Fruit fly (Drosophila melanogaster): ENCODE results near the gene CG14309.

- no peak for TF ChIP-seq CG7368 (GFP tag; optimal IDR thresholded peaks at IDR 0.05)
- TF ChIP-seq OdsH (GFP tag; optimal IDR thresholded peaks at IDR 0.05), result no peak
- TF ChIP-seq topi (GFP tag; optimal IDR thresholded peaks at IDR 0.05), result no peak
- no peak for TF ChIP-seq pdm3 (GFP tag; optimal IDR thresholded peaks at IDR 0.05)
- TF ChIP-seq Hr4 (GFP tag; optimal IDR thresholded peaks at IDR 0.05), result no peak
- TF ChIP-seq CG6854 (GFP tag; optimal IDR thresholded peaks at IDR 0.05), result no peak
- no peak for TF ChIP-seq dac (GFP tag; optimal IDR thresholded peaks at IDR 0.05)
- no peak for TF ChIP-seq CG6808 (GFP tag; optimal IDR thresholded peaks at IDR 0.05)
- no peak for TF ChIP-seq Sox102F (GFP tag; optimal IDR thresholded peaks at IDR 0.05)
- no peak for TF ChIP-seq esn (GFP tag; optimal IDR thresholded peaks at IDR 0.05)
- no peak for TF ChIP-seq CG16779 (tag; optimal IDR thresholded peaks at IDR 0.05)
- TF ChIP-seq cyc (GFP tag; optimal IDR thresholded peaks at IDR 0.05), result no peak
- TF ChIP-seq net (GFP tag; optimal IDR thresholded peaks at IDR 0.05), result no peak
- TF ChIP-seq CG11902 (GFP tag; optimal IDR thresholded peaks at IDR 0.05), result no peak
Measured at dm6 chr3R:18368595-18368994, 16.3 kb downstream of the CG14309 start.

Data from whole organism, prepupa.